Fruit fly (Drosophila melanogaster): ENCODE measurements around the gene 5-HT2B.

5-HT2B gene

DNA sequence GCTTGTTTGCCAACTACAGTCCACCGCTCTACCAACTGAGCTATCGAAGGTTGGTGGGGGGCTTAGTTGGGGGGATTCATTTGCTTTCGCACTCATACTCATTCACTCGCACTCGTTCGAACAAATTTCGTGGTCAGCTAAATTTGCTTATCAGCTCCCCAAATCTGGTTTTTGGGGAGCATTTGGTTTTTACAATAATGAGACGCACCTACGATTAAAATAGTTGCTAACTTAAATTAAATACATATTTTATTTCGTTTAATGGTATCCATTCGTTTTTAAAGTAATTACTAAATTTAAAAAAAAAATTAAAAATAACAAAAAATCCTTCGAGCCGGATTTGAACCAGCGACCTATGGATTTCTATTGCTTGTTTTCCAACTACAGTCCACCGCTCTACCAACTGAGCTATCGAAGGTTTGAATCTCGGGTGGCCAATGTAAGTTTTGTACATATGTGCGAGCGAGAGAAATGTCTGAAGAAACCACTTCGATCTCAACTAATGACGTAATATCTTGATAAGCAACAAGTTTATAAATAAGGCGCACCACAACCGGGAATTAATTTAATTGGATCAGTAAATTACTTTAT, 64.5 kb downstream of the 5-HT2B start:
- TF ChIP-seq CG10348 (GFP tag; IDR thresholded peaks at IDR 0.05) (no peak), Pif1A (GFP tag; optimal IDR thresholded peaks at IDR 0.05) (no peak), fd96Ca (GFP tag; IDR thresholded peaks at IDR 0.05) (no peak), CG4496 (GFP tag; IDR thresholded peaks at IDR 0.05) (0 out of 3 replicates have a peak, but pooled peaks have one; percentile 21)

DNA sequence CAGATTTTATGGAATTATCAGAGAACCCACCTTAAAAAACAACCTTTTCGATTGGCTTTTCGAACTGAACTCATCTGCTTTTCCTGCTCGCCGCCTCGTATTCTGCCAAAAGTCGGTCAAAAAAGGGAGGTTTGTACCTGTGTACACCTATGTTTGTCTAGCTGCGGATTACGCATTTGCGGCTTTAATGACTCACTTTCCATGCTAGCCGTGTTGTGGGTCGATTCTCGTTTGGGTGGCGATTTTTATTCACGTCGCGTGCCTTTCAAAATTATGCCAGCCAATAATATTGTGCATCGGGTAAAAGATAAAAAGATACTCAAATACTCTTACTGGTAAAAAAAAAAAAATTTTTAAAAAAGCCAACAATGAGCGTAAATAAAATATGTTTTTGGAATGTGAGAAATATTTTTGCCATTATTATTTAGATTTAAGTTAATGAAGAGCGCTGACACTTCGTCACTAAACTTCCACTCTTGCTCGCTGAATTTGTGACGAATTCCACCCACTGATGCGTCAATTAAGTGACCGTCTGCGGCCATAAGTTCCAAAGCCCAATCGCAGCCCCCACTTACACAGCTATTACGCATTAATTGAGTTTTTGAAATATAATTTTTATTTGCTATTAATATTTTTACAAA, 67.7 kb downstream of the 5-HT2B start, which contains the start of gene Cyp313b1:
Cyp313b1 (minus strand) TSS at position 71 of the 641 bp plus-strand sequence.
- no peak for TF ChIP-seq CG15710 (tag; optimal IDR thresholded peaks at IDR 0.05)
- no peak for TF ChIP-seq CG32121 (GFP tag; IDR thresholded peaks at IDR 0.05)
- TF ChIP-seq Snoo (tag; optimal IDR thresholded peaks at IDR 0.05), result no peak
- TF ChIP-seq EcR (GFP tag; optimal IDR thresholded peaks at IDR 0.05), result no peak
- TF ChIP-seq fd96Ca (GFP tag; IDR thresholded peaks at IDR 0.05), result no peak
- no peak for TF ChIP-seq CG12605 (GFP tag; IDR thresholded peaks at IDR 0.05)
- no peak for TF ChIP-seq rn (GFP tag; IDR thresholded peaks at IDR 0.05)
- no peak for TF ChIP-seq gl (tag; optimal IDR thresholded peaks at IDR 0.05)
- TF ChIP-seq Pif1A (GFP tag; optimal IDR thresholded peaks at IDR 0.05), result no peak
- no peak for TF ChIP-seq Pif1B (GFP tag; optimal IDR thresholded peaks at IDR 0.05)
- no peak for TF ChIP-seq CG9948 (tag; optimal IDR thresholded peaks at IDR 0.05)
- no peak for TF ChIP-seq CG17806 (tag; optimal IDR thresholded peaks at IDR 0.05)
- TF ChIP-seq CG8301 (tag; optimal IDR thresholded peaks at IDR 0.05), result no peak
- TF ChIP-seq CG13204 (GFP tag; optimal IDR thresholded peaks at IDR 0.05), result no peak
- TF ChIP-seq CG4496 (GFP tag; IDR thresholded peaks at IDR 0.05), result no peak
- no peak for TF ChIP-seq CG34367 (tag; optimal IDR thresholded peaks at IDR 0.05)
- TF ChIP-seq D1 (tag; optimal IDR thresholded peaks at IDR 0.05), result no peak
- no peak for TF ChIP-seq CG10348 (GFP tag; IDR thresholded peaks at IDR 0.05)
- no peak for TF ChIP-seq Ets98B (GFP tag; IDR thresholded peaks at IDR 0.05)

DNA sequence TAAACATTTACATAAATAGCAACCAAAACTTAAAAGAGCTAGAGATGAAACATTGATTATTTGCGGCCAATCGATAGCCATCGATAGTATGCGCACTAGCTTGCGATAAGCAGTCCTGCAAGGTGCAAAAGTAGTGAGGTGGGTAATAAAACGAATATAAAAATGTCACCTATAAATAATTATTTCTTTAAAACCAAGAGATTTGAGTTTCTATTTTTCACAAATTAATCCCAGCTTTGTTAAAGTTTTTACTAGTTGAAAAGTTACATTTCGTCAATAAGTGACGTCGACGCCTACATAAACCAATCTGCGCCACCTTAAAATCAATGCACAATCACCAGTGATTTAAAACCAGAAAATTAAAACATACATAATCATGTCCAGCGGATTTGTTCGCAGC, 72.7 kb downstream of the 5-HT2B start, which contains the start of the genes Mkk4 and SLIRP2:
Mkk4 (minus strand) TSS at position 56 of the 400 bp plus-strand sequence.
SLIRP2 (plus strand) TSS at position 344 of the 400 bp plus-strand sequence.
- TF ChIP-seq Pif1B (GFP tag; optimal IDR thresholded peaks at IDR 0.05) (peak; percentile 99), Pif1A (GFP tag; optimal IDR thresholded peaks at IDR 0.05) (peak; percentile 99), CG9948 (tag; optimal IDR thresholded peaks at IDR 0.05) (peak; percentile 98), EcR (GFP tag; optimal IDR thresholded peaks at IDR 0.05) (peak; percentile 50), fd96Ca (GFP tag; IDR thresholded peaks at IDR 0.05) (peak; percentile 99), gl (tag; optimal IDR thresholded peaks at IDR 0.05) (peak; percentile 93), CG13204 (GFP tag; optimal IDR thresholded peaks at IDR 0.05) (no peak), D1 (tag; optimal IDR thresholded peaks at IDR 0.05) (no peak), CG8301 (tag; optimal IDR thresholded peaks at IDR 0.05) (peak; percentile 99), rn (GFP tag; IDR thresholded peaks at IDR 0.05) (peak; percentile 97), CG15710 (tag; optimal IDR thresholded peaks at IDR 0.05) (peak; percentile 99), Snoo (tag; optimal IDR thresholded peaks at IDR 0.05) (peak; percentile 97), CG34367 (tag; optimal IDR thresholded peaks at IDR 0.05) (peak; percentile 99), Ets98B (GFP tag; IDR thresholded peaks at IDR 0.05) (peak; percentile 99), CG32121 (GFP tag; IDR thresholded peaks at IDR 0.05) (peak; percentile 98), CG8159 (tag; optimal IDR thresholded peaks at IDR 0.05) (peak; percentile 99), CG4496 (GFP tag; IDR thresholded peaks at IDR 0.05) (peak; percentile 99), CG17806 (tag; optimal IDR thresholded peaks at IDR 0.05) (peak; percentile 99), CG12605 (GFP tag; IDR thresholded peaks at IDR 0.05) (peak; percentile 98), CG10348 (GFP tag; IDR thresholded peaks at IDR 0.05) (peak; percentile 93), CG14655 (GFP tag; optimal IDR thresholded peaks at IDR 0.05) (peak; percentile 99)

DNA sequence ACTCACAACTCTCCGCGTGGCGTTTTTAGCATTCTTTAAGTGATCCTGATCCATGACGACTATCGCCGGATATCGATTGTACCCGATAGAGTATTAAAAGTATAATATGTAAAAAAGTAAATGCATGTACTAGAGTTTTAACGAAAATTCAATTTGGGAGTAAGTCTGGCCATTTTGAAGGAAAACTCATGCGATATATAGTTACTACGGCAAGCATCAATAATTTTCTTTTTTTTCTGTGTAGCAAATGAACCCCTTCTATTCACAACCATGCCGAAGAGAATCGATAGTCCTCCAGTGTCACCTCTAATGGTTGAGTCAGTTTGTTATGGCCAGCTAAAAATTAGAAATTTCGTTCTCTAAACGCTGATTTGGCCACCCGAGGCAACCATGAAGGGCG, 74.7 kb downstream of the 5-HT2B start, which contains the start of the genes Sys1 and Dhod:
Sys1 (plus strand) TSS at position 91 of the 400 bp plus-strand sequence.
Dhod (minus strand) TSS at position 186 of the 400 bp plus-strand sequence.
- TF ChIP-seq gl (tag; optimal IDR thresholded peaks at IDR 0.05), result no peak
- peak; percentile 25 for TF ChIP-seq CG9948 (tag; optimal IDR thresholded peaks at IDR 0.05)
- TF ChIP-seq CG4496 (GFP tag; IDR thresholded peaks at IDR 0.05), result peak; percentile 91
- peak; percentile 65 for TF ChIP-seq Pif1B (GFP tag; optimal IDR thresholded peaks at IDR 0.05)
- peak; percentile 83 for TF ChIP-seq Pif1A (GFP tag; optimal IDR thresholded peaks at IDR 0.05)
- TF ChIP-seq CG17806 (tag; optimal IDR thresholded peaks at IDR 0.05), result peak; percentile 61
- peak; percentile 59; the same call in 1 of the 2 replicates for TF ChIP-seq rn (GFP tag; IDR thresholded peaks at IDR 0.05)
- peak; percentile 33 for TF ChIP-seq Snoo (tag; optimal IDR thresholded peaks at IDR 0.05)
- peak; percentile 70 for TF ChIP-seq Ets98B (GFP tag; IDR thresholded peaks at IDR 0.05)
- TF ChIP-seq CG15710 (tag; optimal IDR thresholded peaks at IDR 0.05), result peak; percentile 53
- TF ChIP-seq EcR (GFP tag; optimal IDR thresholded peaks at IDR 0.05), result no peak
- TF ChIP-seq CG8159 (tag; optimal IDR thresholded peaks at IDR 0.05), result peak; percentile 38
- TF ChIP-seq CG34367 (tag; optimal IDR thresholded peaks at IDR 0.05), result no peak
- TF ChIP-seq CG13204 (GFP tag; optimal IDR thresholded peaks at IDR 0.05), result no peak
- peak; percentile 69; the same call in 2 of the 3 replicates for TF ChIP-seq fd96Ca (GFP tag; IDR thresholded peaks at IDR 0.05)
- no peak for TF ChIP-seq CG10348 (GFP tag; IDR thresholded peaks at IDR 0.05)
- peak; percentile 50 for TF ChIP-seq CG8301 (tag; optimal IDR thresholded peaks at IDR 0.05)
- TF ChIP-seq CG32121 (GFP tag; IDR thresholded peaks at IDR 0.05), result peak; percentile 70
- peak; percentile 54 for TF ChIP-seq CG14655 (GFP tag; optimal IDR thresholded peaks at IDR 0.05)
- no peak; the same call in 1 of the 2 replicates for TF ChIP-seq CG12605 (GFP tag; IDR thresholded peaks at IDR 0.05)
- no peak for TF ChIP-seq D1 (tag; optimal IDR thresholded peaks at IDR 0.05)

DNA sequence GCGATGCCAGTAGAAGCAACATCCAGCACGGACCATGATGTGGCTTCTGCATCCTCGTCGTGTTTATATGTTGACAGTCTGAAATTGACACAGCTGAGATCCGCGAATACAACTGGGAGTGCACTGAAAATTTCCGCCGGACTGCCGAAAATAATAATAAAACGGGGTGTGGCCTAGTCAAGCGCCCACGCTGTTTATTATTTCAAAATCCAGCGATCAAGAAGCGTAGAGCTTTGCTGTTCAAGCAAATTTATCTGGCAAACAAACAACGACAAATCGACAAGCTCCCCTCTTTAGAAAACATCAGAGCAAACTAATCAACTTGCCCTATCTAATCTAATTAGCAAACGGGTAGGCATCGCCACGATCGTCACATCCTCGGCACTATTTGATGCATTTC, 76.1 kb downstream of the 5-HT2B start:
- TF ChIP-seq CG14655 (GFP tag; optimal IDR thresholded peaks at IDR 0.05), result no peak
- TF ChIP-seq gl (tag; optimal IDR thresholded peaks at IDR 0.05), result no peak

All from whole organism, pupa.